Fruit fly (Drosophila melanogaster) whole organism, embryonic: ENCODE measurements around the gene Pph13.

Source experiments
- Bdp1 ChIP-seq: fragments of 200-800 bp; sonication (Bioruptor generic); optimal IDR thresholded peaks from 3 replicates; lab custom pipeline; 2016; ENCODE audit warnings: missing biosample characterization, missing genetic modification characterization
- C15 ChIP-seq: fragments of 200-800 bp; sonication (Bioruptor generic); IDR thresholded peaks from 3 replicates; pipeline ENCODE4 v1.3.6; 2022; ENCODE audit warnings: missing biosample characterization, missing genetic modification characterization
- CG10147 ChIP-seq: fragments of 200-800 bp; sonication (Bioruptor generic); optimal IDR thresholded peaks from 2 replicates; lab custom pipeline; 2019; ENCODE audit warnings: missing biosample characterization, mild to moderate bottlenecking, missing genetic modification characterization, moderate library complexity
- CG10543 ChIP-seq: fragments of 200-800 bp; sonication (Bioruptor generic); optimal IDR thresholded peaks from 3 replicates; lab custom pipeline; 2017; ENCODE audit warnings: missing biosample characterization, mild to moderate bottlenecking, missing genetic modification characterization, moderate library complexity
- CG11398 ChIP-seq: fragments of 200-800 bp; sonication (Bioruptor generic); optimal IDR thresholded peaks from 2 replicates; lab custom pipeline; 2016; ENCODE audit warnings: missing biosample characterization, missing genetic modification characterization
- CG13775 ChIP-seq: fragments of 200-800 bp; sonication (Bioruptor generic); optimal IDR thresholded peaks from 3 replicates; lab custom pipeline; 2017; ENCODE audit warnings: missing biosample characterization, mild to moderate bottlenecking, missing genetic modification characterization
- CG14050 ChIP-seq: fragments of 200-800 bp; sonication (Bioruptor generic); IDR thresholded peaks from 3 replicates; pipeline ENCODE4 v1.3.6; 2022; ENCODE audit warnings: missing biosample characterization, missing genetic modification characterization
- CG14441 ChIP-seq: fragments of 200-800 bp; sonication (Bioruptor generic); IDR thresholded peaks from 2 replicates; pipeline ENCODE4 v1.3.6; 2022; ENCODE audit warnings: missing biosample characterization, missing genetic modification characterization
- CG15073 ChIP-seq: fragments of 200-800 bp; sonication (Bioruptor generic); optimal IDR thresholded peaks from 2 replicates; lab custom pipeline; 2016; ENCODE audit warnings: missing biosample characterization, missing genetic modification characterization
- CG15696 ChIP-seq: fragments of 200-800 bp; sonication (Bioruptor generic); optimal IDR thresholded peaks from 2 replicates; lab custom pipeline; 2019; ENCODE audit warnings: missing biosample characterization, mild to moderate bottlenecking, missing genetic modification characterization, moderate library complexity
- CG17328 ChIP-seq: fragments of 200-800 bp; sonication (Bioruptor generic); IDR thresholded peaks from 2 replicates; pipeline ENCODE4 v1.3.6; 2022; ENCODE audit warnings: missing biosample characterization, missing genetic modification characterization
- CG17359 ChIP-seq: fragments of 200-800 bp; sonication (Bioruptor generic); optimal IDR thresholded peaks from 3 replicates; lab custom pipeline; 2018; ENCODE audit warnings: missing biosample characterization, mild to moderate bottlenecking, missing genetic modification characterization, moderate library complexity
- CG17802 ChIP-seq: fragments of 200-800 bp; sonication (Bioruptor generic); optimal IDR thresholded peaks from 2 replicates; lab custom pipeline; 2018; ENCODE audit warnings: missing biosample characterization, mild to moderate bottlenecking, missing genetic modification characterization, moderate library complexity
- CG18619 ChIP-seq: fragments of 200-800 bp; sonication (Bioruptor generic); optimal IDR thresholded peaks from 3 replicates; lab custom pipeline; 2017; ENCODE audit warnings: missing biosample characterization, mild to moderate bottlenecking, missing genetic modification characterization
- CG2129 ChIP-seq: fragments of 200-800 bp; sonication (Bioruptor generic); IDR thresholded peaks from 2 replicates; pipeline ENCODE4 v1.3.6; 2022; ENCODE audit warnings: missing biosample characterization, missing genetic modification characterization; ENCODE audit not compliant: partially characterized antibody
- CG2889 ChIP-seq: fragments of 200-800 bp; sonication (Bioruptor generic); IDR thresholded peaks from 3 replicates; pipeline ENCODE4 v1.3.6; 2022; ENCODE audit warnings: missing biosample characterization, missing genetic modification characterization
- CG31224 ChIP-seq: fragments of 200-800 bp; sonication (Bioruptor generic); IDR thresholded peaks from 2 replicates; pipeline ENCODE4 v1.3.6; 2022; ENCODE audit warnings: missing biosample characterization, missing genetic modification characterization
- CG33213 ChIP-seq: fragments of 200-800 bp; sonication (Bioruptor generic); optimal IDR thresholded peaks from 3 replicates; lab custom pipeline; 2016; ENCODE audit warnings: missing biosample characterization, missing genetic modification characterization
- CG34422 ChIP-seq: fragments of 200-800 bp; sonication (Bioruptor generic); IDR thresholded peaks from 3 replicates; pipeline ENCODE4 v1.3.6; 2022; ENCODE audit warnings: missing biosample characterization, missing genetic modification characterization
- CG42726 ChIP-seq: fragments of 200-800 bp; sonication (Bioruptor generic); IDR thresholded peaks from 2 replicates; pipeline ENCODE4 v1.3.6; 2022; ENCODE audit warnings: missing biosample characterization, missing genetic modification characterization; ENCODE audit not compliant: partially characterized antibody
- CG5953 ChIP-seq: fragments of 200-800 bp; sonication (Bioruptor generic); IDR thresholded peaks from 2 replicates; pipeline ENCODE4 v1.3.6; 2022; ENCODE audit warnings: missing biosample characterization, missing genetic modification characterization
- CG6175 ChIP-seq: fragments of 200-800 bp; sonication (Bioruptor generic); IDR thresholded peaks from 3 replicates; pipeline ENCODE4 v1.3.6; 2022; ENCODE audit warnings: missing biosample characterization, missing genetic modification characterization
- CG7786 ChIP-seq: fragments of 200-800 bp; sonication (Bioruptor generic); optimal IDR thresholded peaks from 2 replicates; lab custom pipeline; 2016; ENCODE audit warnings: missing biosample characterization, missing genetic modification characterization
- CG9797 ChIP-seq: fragments of 200-800 bp; sonication (Bioruptor generic); optimal IDR thresholded peaks from 3 replicates; lab custom pipeline; 2018; ENCODE audit warnings: missing biosample characterization, mild to moderate bottlenecking, missing genetic modification characterization
- CG9876 ChIP-seq: fragments of 200-800 bp; sonication (Bioruptor generic); optimal IDR thresholded peaks from 2 replicates; lab custom pipeline; 2016; ENCODE audit warnings: missing biosample characterization, missing genetic modification characterization
- CHES-1-like ChIP-seq: fragments of 200-800 bp; sonication (Bioruptor generic); optimal IDR thresholded peaks from 2 replicates; lab custom pipeline; 2016; ENCODE audit warnings: missing biosample characterization, missing genetic modification characterization
- Dp ChIP-seq: fragments of 200-800 bp; sonication (Bioruptor generic); optimal IDR thresholded peaks from 2 replicates; lab custom pipeline; 2018; ENCODE audit warnings: missing biosample characterization, mild to moderate bottlenecking, missing genetic modification characterization, moderate library complexity
- Eip74EF ChIP-seq, 2 experiments: fragments of 200-800 bp in 1 of 2; fragments of >200 bp in 1 of 2; sonication (Bioruptor generic) in 1 of 2; optimal IDR thresholded peaks; 2 replicates each; lab custom pipeline; 2017 to 2019; ENCODE audit warnings: missing biosample characterization in 2 of 2, missing genetic modification characterization in 2 of 2, mild to moderate bottlenecking in 1 of 2, moderate library complexity in 1 of 2
- Gug ChIP-seq: fragments of 200-800 bp; sonication (Bioruptor generic); IDR thresholded peaks from 4 replicates; pipeline ENCODE4 v1.3.6; 2022; ENCODE audit warnings: missing biosample characterization, missing genetic modification characterization
- Hey ChIP-seq: fragments of 200-800 bp; sonication (Bioruptor generic); optimal IDR thresholded peaks from 3 replicates; lab custom pipeline; 2018; ENCODE audit warnings: missing biosample characterization, mild to moderate bottlenecking, missing genetic modification characterization
- Hr78 ChIP-seq, 2 experiments: fragments of 200-800 bp in 1 of 2; fragments of >200 bp in 1 of 2; sonication (Bioruptor generic) in 1 of 2; optimal IDR thresholded peaks; 2 replicates each; lab custom pipeline; 2017 to 2019; ENCODE audit warnings: missing biosample characterization in 2 of 2, missing genetic modification characterization in 2 of 2, mild to moderate bottlenecking in 1 of 2, moderate library complexity in 1 of 2
- MBD-R2 ChIP-seq: fragments of 200-800 bp; sonication (Bioruptor generic); IDR thresholded peaks from 2 replicates; pipeline ENCODE4 v1.3.6; 2022; ENCODE audit warnings: missing biosample characterization, missing genetic modification characterization
- Nf-YA ChIP-seq: fragments of 200-800 bp; sonication (Bioruptor generic); IDR thresholded peaks from 2 replicates; pipeline ENCODE4 v1.3.6; 2022; ENCODE audit warnings: missing biosample characterization, missing genetic modification characterization
- Side ChIP-seq: fragments of 200-800 bp; sonication (Bioruptor generic); optimal IDR thresholded peaks from 2 replicates; lab custom pipeline; 2016; ENCODE audit warnings: missing biosample characterization, missing genetic modification characterization
- ab ChIP-seq: fragments of 200-800 bp; sonication (Bioruptor generic); optimal IDR thresholded peaks from 2 replicates; lab custom pipeline; 2016; ENCODE audit warnings: missing biosample characterization, missing genetic modification characterization
- aop ChIP-seq: fragments of 200-800 bp; sonication (Bioruptor generic); IDR thresholded peaks from 2 replicates; pipeline ENCODE4 v1.3.6; 2022; ENCODE audit warnings: missing biosample characterization, missing genetic modification characterization
- ara ChIP-seq: fragments of 200-800 bp; sonication (Bioruptor generic); IDR thresholded peaks from 2 replicates; pipeline ENCODE4 v1.3.6; 2022; ENCODE audit warnings: missing biosample characterization, missing genetic modification characterization
- cas ChIP-seq: fragments of 200-800 bp; sonication (Bioruptor generic); IDR thresholded peaks from 2 replicates; pipeline ENCODE4 v1.3.6; 2022; ENCODE audit warnings: missing biosample characterization, missing genetic modification characterization
- chinmo ChIP-seq: fragments of 200-800 bp; sonication (Bioruptor generic); IDR thresholded peaks from 4 replicates; pipeline ENCODE4 v1.3.6; 2022; ENCODE audit warnings: missing biosample characterization, missing genetic modification characterization; ENCODE audit not compliant: partially characterized antibody
- crc ChIP-seq: fragments of 200-800 bp; sonication (Bioruptor generic); optimal IDR thresholded peaks from 2 replicates; lab custom pipeline; 2016; ENCODE audit warnings: missing biosample characterization, missing genetic modification characterization
- crp ChIP-seq, 2 experiments: fragments of 200-800 bp; sonication (Bioruptor generic); optimal IDR thresholded peaks; 2 replicates in 1 of 2; 3 replicates in 1 of 2; lab custom pipeline; 2017; ENCODE audit warnings: missing biosample characterization in 2 of 2, missing genetic modification characterization in 2 of 2, mild to moderate bottlenecking in 1 of 2, moderate library complexity in 1 of 2
- emc ChIP-seq: fragments of 200-800 bp; sonication (Bioruptor generic); optimal IDR thresholded peaks from 2 replicates; lab custom pipeline; 2016; ENCODE audit warnings: missing biosample characterization, missing genetic modification characterization
- hth ChIP-seq: fragments of >200 bp; optimal IDR thresholded peaks from 2 replicates; lab custom pipeline; 2017; ENCODE audit warnings: inconsistent platforms
- lilli ChIP-seq: fragments of 200-800 bp; sonication (Bioruptor generic); optimal IDR thresholded peaks from 3 replicates; lab custom pipeline; 2016; ENCODE audit warnings: missing biosample characterization, missing genetic modification characterization
- luna ChIP-seq: fragments of 200-800 bp; sonication (Bioruptor generic); optimal IDR thresholded peaks from 2 replicates; lab custom pipeline; 2016; ENCODE audit warnings: missing biosample characterization, missing genetic modification characterization
- nom ChIP-seq: fragments of 200-800 bp; sonication (Bioruptor generic); optimal IDR thresholded peaks from 2 replicates; lab custom pipeline; 2017; ENCODE audit warnings: missing biosample characterization, missing genetic modification characterization, mild to moderate bottlenecking, moderate library complexity, missing genetic modification reagents
- odd ChIP-seq: fragments of 200-800 bp; sonication (Bioruptor generic); optimal IDR thresholded peaks from 2 replicates; lab custom pipeline; 2017; ENCODE audit warnings: missing biosample characterization, mild to moderate bottlenecking, missing genetic modification characterization
- pros ChIP-seq: fragments of 200-800 bp; sonication (Bioruptor generic); optimal IDR thresholded peaks from 3 replicates; lab custom pipeline; 2019; ENCODE audit warnings: missing biosample characterization, mild to moderate bottlenecking, missing genetic modification characterization, moderate library complexity
- rib ChIP-seq: fragments of 200-800 bp; sonication (Bioruptor generic); IDR thresholded peaks from 2 replicates; pipeline ENCODE4 v1.3.6; 2022; ENCODE audit warnings: missing biosample characterization, missing genetic modification characterization
- slbo ChIP-seq: fragments of 200-800 bp; sonication (Bioruptor generic); IDR thresholded peaks from 2 replicates; pipeline ENCODE4 v1.3.6; 2022; ENCODE audit warnings: missing biosample characterization, missing genetic modification characterization
- tna ChIP-seq: fragments of 200-800 bp; sonication (Bioruptor generic); IDR thresholded peaks from 2 replicates; pipeline ENCODE4 v1.3.6; 2022; ENCODE audit warnings: missing biosample characterization, missing genetic modification characterization; ENCODE audit not compliant: partially characterized antibody

Pph13 gene

dm6 chr2L:552432-552929 is 24.8 kb upstream of the Pph13 start, which contains the start of gene Ets21C (continued):
- TF ChIP-seq CG10147 (GFP tag; lab: Kevin White, UChicago) (no peak), CG2889 (GFP tag; lab: Robert Waterston, UW) (no peak), chinmo (GFP tag; lab: Robert Waterston, UW) (peak; percentile 88; the same call in 2 of the 4 replicates), ara (GFP tag; lab: Robert Waterston, UW) (no peak), CG14441 (GFP tag; lab: Robert Waterston, UW) (no peak), odd (GFP tag; lab: Kevin White, UChicago) (no peak), CG34422 (GFP tag; lab: Robert Waterston, UW) (peak; percentile 45; the same call in 1 of the 3 replicates), CHES-1-like (GFP tag; lab: Kevin White, UChicago) (no peak), rib (GFP tag; lab: Robert Waterston, UW) (0 out of 2 replicates have a peak, but pooled peaks have one; percentile 40), luna (GFP tag; lab: Kevin White, UChicago) (no peak), emc (GFP tag; lab: Kevin White, UChicago) (no peak), CG9797 (GFP tag; lab: Kevin White, UChicago) (no peak), ab (GFP tag; lab: Kevin White, UChicago) (no peak), hth (lab: Kevin White, UChicago) (no peak), Bdp1 (no peak), crp (GFP tag; optimal IDR thresholded peaks at IDR 0.05; lab: Kevin White, UChicago) (no peak), crc (GFP tag; lab: Kevin White, UChicago) (no peak), CG33213 (no peak), Dp (GFP tag; lab: Kevin White, UChicago) (no peak), tna (no peak), CG18619 (GFP tag; lab: Kevin White, UChicago) (no peak), Side (GFP tag; lab: Kevin White, UChicago) (no peak), CG11398 (no peak), Nf-YA (GFP tag; lab: Robert Waterston, UW) (no peak), Hr78 (GFP tag; optimal IDR thresholded peaks at IDR 0.05; lab: Kevin White, UChicago) (peak in 1 of 2 experiments; percentile 95), CG14050 (GFP tag; lab: Robert Waterston, UW) (no peak), CG2129 (GFP tag; lab: Robert Waterston, UW) (no peak), nom (GFP tag; lab: Kevin White, UChicago) (peak; percentile 84), Hey (tag; lab: Kevin White, UChicago) (peak; percentile 3), Eip74EF (GFP tag; optimal IDR thresholded peaks at IDR 0.05; lab: Kevin White, UChicago) (peak in 1 of 2 experiments; percentile 40), aop (GFP tag; lab: Robert Waterston, UW) (no peak), CG5953 (GFP tag; lab: Robert Waterston, UW) (no peak), CG17802 (tag; lab: Kevin White, UChicago) (no peak), C15 (GFP tag; lab: Robert Waterston, UW) (no peak), CG7786 (GFP tag; lab: Kevin White, UChicago) (no peak), slbo (no peak), pros (GFP tag; lab: Kevin White, UChicago) (no peak), CG9876 (GFP tag; lab: Kevin White, UChicago) (no peak), CG15696 (tag; lab: Kevin White, UChicago) (no peak), cas (GFP tag; lab: Robert Waterston, UW) (no peak), CG42726 (no peak), CG15073 (GFP tag; lab: Kevin White, UChicago) (no peak), CG17359 (no peak), Gug (GFP tag; lab: Robert Waterston, UW) (no peak), CG10543 (peak; percentile 72), lilli (GFP tag; lab: Kevin White, UChicago) (no peak), CG13775 (GFP tag; lab: Kevin White, UChicago) (no peak), CG31224 (GFP tag; lab: Robert Waterston, UW) (no peak), CG17328 (no peak), MBD-R2 (GFP tag; lab: Robert Waterston, UW) (peak; percentile 7; the same call in 1 of the 2 replicates), CG6175 (GFP tag; lab: Robert Waterston, UW) (0 out of 3 replicates have a peak, but pooled peaks have one; percentile 73)
